Worm (Caenorhabditis elegans) whole organism, mixed stage, embryonic: ENCODE measurements around the gene C47E12.2.

Experiments
- blmp-1 ChIP-seq: fragments of 150-350 bp; optimal IDR thresholded peaks from 2 replicates; lab custom pipeline; 2014; ENCODE audit warnings: missing biosample characterization, missing genetic modification characterization
- ceh-39 ChIP-seq: fragments of 150-350 bp; optimal IDR thresholded peaks from 2 replicates; lab custom pipeline; 2014; ENCODE audit warnings: missing biosample characterization, missing genetic modification characterization
- ceh-43 ChIP-seq: fragments of 200-800 bp; sonication (Bioruptor generic); optimal IDR thresholded peaks from 2 replicates; lab custom pipeline; 2018; ENCODE audit warnings: mild to moderate bottlenecking, missing genetic modification characterization, moderate library complexity, missing compliant biosample characterization
- ceh-83 ChIP-seq: fragments of 200-800 bp; sonication (Bioruptor generic); optimal IDR thresholded peaks from 2 replicates; lab custom pipeline; 2018; ENCODE audit warnings: mild to moderate bottlenecking, missing genetic modification characterization, missing compliant biosample characterization
- ces-1 ChIP-seq: fragments of 150-350 bp; optimal IDR thresholded peaks from 2 replicates; lab custom pipeline; 2014; ENCODE audit warnings: missing biosample characterization, missing genetic modification reagents, missing genetic modification characterization
- cnd-1 ChIP-seq: fragments of 200-800 bp; sonication (Bioruptor generic); optimal IDR thresholded peaks from 2 replicates; lab custom pipeline; 2018; ENCODE audit warnings: mild to moderate bottlenecking, missing genetic modification characterization, missing compliant biosample characterization
- drap-1 ChIP-seq: fragments of 200-800 bp; sonication (Bioruptor generic); optimal IDR thresholded peaks from 3 replicates; lab custom pipeline; 2018; ENCODE audit warnings: mild to moderate bottlenecking, missing genetic modification characterization, missing compliant biosample characterization
- elt-1 ChIP-seq: sonication (generic microtip); optimal IDR thresholded peaks from 2 replicates; lab custom pipeline; 2017; ENCODE audit warnings: missing genetic modification characterization, mild to moderate bottlenecking, missing compliant biosample characterization, antibody characterized with exemption, moderate library complexity, borderline replicate concordance; ENCODE audit not compliant: insufficient read depth
- elt-3 ChIP-seq: fragments of 150-350 bp; optimal IDR thresholded peaks from 2 replicates; lab custom pipeline; 2014; ENCODE audit warnings: missing biosample characterization, missing genetic modification characterization
- flh-1 ChIP-seq: fragments of 200-800 bp; sonication (Bioruptor generic); optimal IDR thresholded peaks from 2 replicates; lab custom pipeline; 2018; ENCODE audit warnings: mild to moderate bottlenecking, missing genetic modification characterization, moderate library complexity, missing compliant biosample characterization
- ham-2 ChIP-seq: fragments of 200-800 bp; sonication (Bioruptor generic); optimal IDR thresholded peaks from 2 replicates; lab custom pipeline; 2018; ENCODE audit warnings: mild to moderate bottlenecking, missing genetic modification characterization, missing compliant biosample characterization
- hlh-1 ChIP-seq: fragments of 150-350 bp; optimal IDR thresholded peaks from 2 replicates; lab custom pipeline; 2014; ENCODE audit warnings: missing biosample characterization, missing genetic modification reagents, missing genetic modification characterization
- lin-13 ChIP-seq: fragments of 150-350 bp; optimal IDR thresholded peaks from 2 replicates; lab custom pipeline; 2014; ENCODE audit warnings: missing biosample characterization, missing genetic modification characterization
- lin-32 ChIP-seq: fragments of 200-800 bp; sonication (Bioruptor generic); optimal IDR thresholded peaks from 2 replicates; lab custom pipeline; 2018; ENCODE audit warnings: mild to moderate bottlenecking, missing genetic modification characterization, missing compliant biosample characterization
- lsy-2 ChIP-seq: fragments of 150-350 bp; optimal IDR thresholded peaks from 2 replicates; lab custom pipeline; 2014; ENCODE audit warnings: missing biosample characterization, missing genetic modification characterization
- mep-1 ChIP-seq: fragments of 150-350 bp; optimal IDR thresholded peaks from 2 replicates; lab custom pipeline; 2017; ENCODE audit warnings: missing biosample characterization, missing genetic modification reagents, missing genetic modification characterization, inconsistent platforms
- mls-2 ChIP-seq: sonication (generic microtip); optimal IDR thresholded peaks from 2 replicates; lab custom pipeline; 2016; ENCODE audit warnings: mild to moderate bottlenecking, missing genetic modification characterization, moderate library complexity, missing compliant biosample characterization
- nhr-12 ChIP-seq: fragments of 150-350 bp; optimal IDR thresholded peaks from 2 replicates; lab custom pipeline; 2014; ENCODE audit warnings: missing biosample characterization, missing genetic modification characterization
- nhr-237 ChIP-seq: fragments of 150-350 bp; optimal IDR thresholded peaks from 2 replicates; lab custom pipeline; 2014; ENCODE audit warnings: missing biosample characterization, missing genetic modification characterization
- nhr-28 ChIP-seq: fragments of 150-350 bp; optimal IDR thresholded peaks from 2 replicates; lab custom pipeline; 2014; ENCODE audit warnings: missing biosample characterization, missing genetic modification characterization
- nhr-76 ChIP-seq: sonication (generic microtip); optimal IDR thresholded peaks from 2 replicates; lab custom pipeline; 2017; ENCODE audit warnings: missing biosample characterization, missing genetic modification characterization
- pha-4 ChIP-seq: fragments of 150-350 bp; optimal IDR thresholded peaks from 2 replicates; lab custom pipeline; 2018; ENCODE audit warnings: missing biosample characterization, missing genetic modification reagents, missing genetic modification characterization
- sem-2 ChIP-seq: fragments of 200-800 bp; sonication (Bioruptor generic); optimal IDR thresholded peaks from 2 replicates; lab custom pipeline; 2018; ENCODE audit warnings: mild to moderate bottlenecking, missing genetic modification characterization, missing compliant biosample characterization
- snpc-4 ChIP-seq: fragments of 150-350 bp; optimal IDR thresholded peaks from 2 replicates; lab custom pipeline; 2014; ENCODE audit warnings: missing biosample characterization, missing genetic modification characterization
- tbx-8 ChIP-seq: fragments of 200-800 bp; sonication (Bioruptor generic); optimal IDR thresholded peaks from 2 replicates; lab custom pipeline; 2018; ENCODE audit warnings: mild to moderate bottlenecking, missing genetic modification characterization, moderate library complexity, missing compliant biosample characterization
- unc-120 ChIP-seq: sonication (generic microtip); optimal IDR thresholded peaks from 2 replicates; lab custom pipeline; 2017; ENCODE audit warnings: missing genetic modification characterization, missing compliant biosample characterization; ENCODE audit not compliant: poor library complexity, severe bottlenecking
- unc-39 ChIP-seq: fragments of 150-350 bp; optimal IDR thresholded peaks from 2 replicates; lab custom pipeline; 2014; ENCODE audit warnings: missing biosample characterization, missing genetic modification characterization
- unc-62 ChIP-seq: fragments of 150-350 bp; optimal IDR thresholded peaks from 2 replicates; lab custom pipeline; 2014; ENCODE audit warnings: missing biosample characterization, missing genetic modification reagents, missing genetic modification characterization
- zip-8 ChIP-seq: fragments of 150-350 bp; optimal IDR thresholded peaks from 2 replicates; lab custom pipeline; 2014; ENCODE audit warnings: missing biosample characterization, missing genetic modification characterization
- ztf-11 ChIP-seq: fragments of 150-350 bp; optimal IDR thresholded peaks from 2 replicates; lab custom pipeline; 2014; ENCODE audit warnings: missing biosample characterization, missing genetic modification characterization

Gene C47E12.2

DNA sequence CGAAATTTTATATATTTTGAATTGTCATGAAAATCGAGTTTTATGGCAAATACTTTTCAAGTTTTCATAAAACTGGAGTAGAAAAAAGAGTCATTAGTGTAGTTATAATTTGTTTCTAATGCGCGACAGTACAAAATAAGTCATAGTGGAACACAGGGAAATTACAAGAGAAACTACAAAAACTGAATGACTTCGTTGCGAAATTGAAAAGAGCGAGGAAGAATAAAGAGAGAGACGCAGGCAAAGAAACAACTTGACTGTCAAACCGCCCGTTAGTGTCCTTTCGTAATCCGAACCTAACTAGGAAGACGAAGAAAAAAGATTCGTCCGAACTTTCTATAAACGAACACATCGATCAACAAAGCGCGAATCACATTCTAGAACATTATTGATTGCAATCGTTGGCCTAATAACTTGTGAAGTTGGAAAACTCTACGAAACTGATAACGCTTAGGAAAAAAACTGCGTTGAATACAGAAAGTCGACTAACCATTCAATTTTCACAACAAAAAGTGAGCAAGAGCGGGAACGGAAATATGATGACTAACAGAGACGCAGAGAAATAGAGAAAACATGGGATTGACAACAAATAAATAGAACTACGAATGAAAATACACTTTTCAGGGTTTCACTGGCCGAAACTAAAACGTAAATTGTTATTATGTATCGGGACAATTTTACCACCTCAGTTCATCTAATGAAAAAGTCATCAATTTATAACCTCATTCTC lies 9.7 kb downstream of the C47E12.2 start:
- no peak for TF ChIP-seq unc-62 (GFP tag; lab: Kevin White, UChicago)
- no peak for TF ChIP-seq nhr-237 (tag; lab: Kevin White, UChicago)
- TF ChIP-seq elt-1 (tag; lab: Kevin White, UChicago), result no peak
- no peak for TF ChIP-seq pha-4
- TF ChIP-seq tbx-8 (GFP tag; lab: Kevin White, UChicago), result no peak
- TF ChIP-seq nhr-28 (tag; lab: Kevin White, UChicago), result no peak
- no peak for TF ChIP-seq ces-1
- TF ChIP-seq ceh-39 (tag; lab: Kevin White, UChicago), result no peak
- TF ChIP-seq sem-2 (GFP tag; lab: Kevin White, UChicago), result no peak
- TF ChIP-seq nhr-76 (tag; lab: Kevin White, UChicago), result no peak
- no peak for TF ChIP-seq flh-1
- TF ChIP-seq nhr-12, result no peak
- TF ChIP-seq lin-13 (tag; lab: Kevin White, UChicago), result no peak
- no peak for TF ChIP-seq blmp-1 (tag; lab: Kevin White, UChicago)
- no peak for TF ChIP-seq lsy-2 (tag; lab: Kevin White, UChicago)
- TF ChIP-seq zip-8 (tag; lab: Kevin White, UChicago), result no peak
- no peak for TF ChIP-seq ceh-83 (GFP tag; lab: Kevin White, UChicago)
- no peak for TF ChIP-seq unc-39 (tag; lab: Kevin White, UChicago)
- no peak for TF ChIP-seq cnd-1 (tag; lab: Kevin White, UChicago)
- TF ChIP-seq elt-3 (tag; lab: Kevin White, UChicago), result no peak

DNA sequence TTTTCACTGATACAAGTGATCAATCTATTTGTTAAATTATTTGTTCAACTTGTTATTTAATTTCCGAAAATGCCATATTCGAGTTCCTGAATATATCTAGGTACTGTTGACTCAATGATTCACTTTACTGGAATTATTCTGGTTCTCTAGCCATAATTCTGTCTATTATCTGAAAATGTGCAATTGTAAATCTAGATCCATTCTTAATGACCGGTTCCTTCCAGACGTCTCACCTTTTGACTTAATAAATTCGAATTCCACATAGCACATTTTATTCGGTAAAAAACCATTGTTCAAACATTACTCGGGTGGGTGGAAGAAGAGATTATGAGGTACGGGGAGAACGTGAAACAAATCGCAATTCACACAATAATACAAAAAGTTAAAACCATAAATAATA lies 13.9 kb downstream of the C47E12.2 start:
- TF ChIP-seq hlh-1 (no peak), blmp-1 (tag; lab: Kevin White, UChicago) (no peak), unc-120 (tag; lab: Kevin White, UChicago) (no peak), sem-2 (GFP tag; lab: Kevin White, UChicago) (no peak), unc-62 (GFP tag; lab: Kevin White, UChicago) (no peak), unc-39 (tag; lab: Kevin White, UChicago) (no peak), ztf-11 (tag; lab: Kevin White, UChicago) (no peak), mls-2 (no peak), lin-32 (GFP tag; lab: Kevin White, UChicago) (no peak), ceh-43 (no peak), zip-8 (tag; lab: Kevin White, UChicago) (no peak)

DNA sequence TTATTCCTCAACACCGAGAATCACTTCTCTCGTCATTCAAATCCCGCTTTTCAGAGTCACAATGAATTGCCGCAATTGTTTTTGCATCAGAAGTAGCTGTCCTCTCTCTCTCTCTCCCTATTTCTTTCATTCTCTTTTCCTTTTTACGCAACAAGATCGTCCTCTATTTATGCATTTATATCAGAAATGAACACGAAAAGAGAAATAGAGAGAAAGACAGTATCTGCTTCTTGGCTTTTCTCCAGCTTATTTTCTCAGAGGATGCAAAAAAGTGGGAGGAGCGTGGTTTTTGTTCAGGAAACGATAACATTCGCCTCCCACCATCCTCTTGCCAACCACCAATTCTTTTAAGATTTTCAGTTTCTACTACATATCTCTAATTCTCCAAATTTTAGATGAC lies 20.4 kb downstream of the C47E12.2 start, which contains the start of gene mam-2:
Gene mam-2, plus strand, starts transcription at position 301 of the 400 bp plus-strand sequence.
- TF ChIP-seq zip-8 (tag; lab: Kevin White, UChicago) (no peak), blmp-1 (tag; lab: Kevin White, UChicago) (no peak), ceh-39 (tag; lab: Kevin White, UChicago) (no peak), lsy-2 (tag; lab: Kevin White, UChicago) (no peak), ham-2 (GFP tag; lab: Kevin White, UChicago) (peak; percentile 33), hlh-1 (no peak)

DNA sequence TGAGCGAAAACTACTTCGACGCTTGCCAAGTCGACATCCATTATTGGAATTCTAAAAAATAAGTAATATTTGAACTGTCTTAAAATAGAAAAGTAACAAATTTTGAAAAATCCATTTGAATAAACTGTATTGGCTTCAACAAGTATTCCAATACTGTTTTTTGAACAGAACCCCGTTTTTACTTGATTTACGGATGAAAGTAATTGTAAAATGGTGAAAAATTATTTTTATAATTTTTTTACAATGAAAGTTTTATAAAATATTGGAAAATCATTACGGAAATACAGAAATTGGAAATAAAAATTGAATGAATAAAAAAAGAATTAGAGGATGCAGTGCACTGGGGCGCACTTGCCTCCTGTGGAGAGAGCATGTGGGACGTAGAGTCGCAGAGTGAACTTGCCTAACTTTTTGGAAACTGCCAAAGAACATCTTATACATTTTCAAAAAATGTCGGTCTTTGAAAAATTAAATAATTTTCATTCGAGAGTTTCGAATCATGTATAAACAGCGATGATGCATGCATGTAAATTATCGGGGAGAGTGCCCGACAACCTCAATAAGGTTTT lies 21.0 kb downstream of the C47E12.2 start, which contains the start of gene rrp-1:
Gene rrp-1, minus strand, starts transcription at position 51 of the 569 bp plus-strand sequence.
- no peak for TF ChIP-seq flh-1
- no peak for TF ChIP-seq lin-13 (tag; lab: Kevin White, UChicago)
- TF ChIP-seq hlh-1, result no peak
- TF ChIP-seq drap-1 (GFP tag; lab: Kevin White, UChicago), result no peak
- no peak for TF ChIP-seq mep-1 (tag; lab: Kevin White, UChicago)

DNA sequence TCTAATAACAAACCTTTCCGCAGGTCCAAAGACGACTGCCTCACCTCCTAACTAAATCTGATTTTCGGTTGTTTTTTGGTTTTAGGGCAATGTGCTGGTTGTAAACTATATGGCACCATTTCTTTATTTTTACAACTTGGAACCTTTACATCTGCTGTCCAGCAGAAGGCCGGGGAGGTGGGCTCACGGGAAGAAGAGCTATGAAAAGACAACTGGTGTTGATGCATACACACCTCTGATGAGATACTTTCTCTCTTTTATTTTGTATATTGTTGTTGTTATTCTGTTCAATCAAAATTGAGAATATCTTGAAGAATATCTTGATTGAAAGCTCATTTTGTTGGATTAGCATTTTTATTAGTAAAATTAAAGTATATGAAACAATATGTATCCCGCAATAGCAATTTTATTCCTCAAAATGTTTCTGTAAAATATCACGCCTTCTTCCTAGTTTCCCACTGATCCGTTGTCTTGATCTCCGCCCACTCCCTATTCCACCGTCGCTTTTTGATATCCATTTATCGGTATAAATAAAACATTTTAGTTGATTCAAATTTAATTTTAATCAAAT lies 25.6 kb downstream of the C47E12.2 start, which contains the start of gene dhp-2:
Gene dhp-2, plus strand, starts transcription at position 521 of the 571 bp plus-strand sequence.
- TF ChIP-seq snpc-4 (no peak), pha-4 (no peak), hlh-1 (peak; percentile 83), ham-2 (GFP tag; lab: Kevin White, UChicago) (no peak), drap-1 (GFP tag; lab: Kevin White, UChicago) (no peak), ztf-11 (tag; lab: Kevin White, UChicago) (no peak)
